Fruit fly (Drosophila melanogaster) whole organism, embryonic: ENCODE data around the gene CG42324.

Experiments used
- ATbp ChIP-seq: fragments of 200-800 bp; sonication (Bioruptor generic); optimal IDR thresholded peaks from 2 replicates; lab custom pipeline; 2017; ENCODE audit warnings: missing biosample characterization, mild to moderate bottlenecking, missing genetic modification characterization, missing genetic modification reagents
- B-H2 ChIP-seq: fragments of 200-800 bp; sonication (Bioruptor generic); optimal IDR thresholded peaks from 2 replicates; lab custom pipeline; 2018; ENCODE audit warnings: missing biosample characterization, mild to moderate bottlenecking, missing genetic modification characterization
- CG10431 ChIP-seq: fragments of 200-800 bp; sonication (Bioruptor generic); optimal IDR thresholded peaks from 3 replicates; lab custom pipeline; 2018; ENCODE audit warnings: missing biosample characterization, mild to moderate bottlenecking, missing genetic modification characterization
- CG10979 ChIP-seq: fragments of 200-800 bp; sonication (Bioruptor generic); optimal IDR thresholded peaks from 2 replicates; lab custom pipeline; 2018; ENCODE audit warnings: missing biosample characterization, mild to moderate bottlenecking, missing genetic modification characterization, moderate library complexity
- CG12659 ChIP-seq: fragments of 200-800 bp; sonication (Bioruptor generic); optimal IDR thresholded peaks from 3 replicates; lab custom pipeline; 2017; ENCODE audit warnings: mild to moderate bottlenecking, missing biosample characterization, missing genetic modification reagents, missing genetic modification characterization
- CG14014 ChIP-seq: fragments of 200-800 bp; sonication (Bioruptor generic); IDR thresholded peaks from 2 replicates; pipeline ENCODE4 v1.3.6; 2022; ENCODE audit warnings: missing biosample characterization, missing genetic modification characterization
- CG14667 ChIP-seq: fragments of 200-800 bp; sonication (Bioruptor generic); IDR thresholded peaks from 2 replicates; pipeline ENCODE4 v1.3.6; 2022; ENCODE audit warnings: missing biosample characterization, missing genetic modification characterization
- CG31224 ChIP-seq: fragments of 200-800 bp; sonication (Bioruptor generic); IDR thresholded peaks from 2 replicates; pipeline ENCODE4 v1.3.6; 2022; ENCODE audit warnings: missing biosample characterization, missing genetic modification characterization
- CG3281 ChIP-seq: fragments of 200-800 bp; sonication (Bioruptor generic); optimal IDR thresholded peaks from 3 replicates; lab custom pipeline; 2017; ENCODE audit warnings: missing biosample characterization, mild to moderate bottlenecking, missing genetic modification characterization
- CG4707 ChIP-seq: fragments of 200-800 bp; sonication (Bioruptor generic); optimal IDR thresholded peaks from 2 replicates; lab custom pipeline; 2018; ENCODE audit warnings: missing biosample characterization, mild to moderate bottlenecking, missing genetic modification characterization, moderate library complexity
- CG6272 ChIP-seq: fragments of 200-800 bp; sonication (Bioruptor generic); IDR thresholded peaks from 2 replicates; pipeline ENCODE4 v1.3.6; 2022; ENCODE audit warnings: missing biosample characterization, missing genetic modification characterization
- CG8924 ChIP-seq: fragments of 200-800 bp; optimal IDR thresholded peaks from 3 replicates; lab custom pipeline; 2019; ENCODE audit warnings: missing biosample characterization, mild to moderate bottlenecking, missing genetic modification characterization, moderate library complexity
- CG9932 ChIP-seq: fragments of 200-800 bp; sonication (Bioruptor generic); IDR thresholded peaks from 2 replicates; pipeline ENCODE4 v1.3.6; 2022; ENCODE audit warnings: missing biosample characterization, missing genetic modification characterization
- Dbx ChIP-seq: fragments of 200-800 bp; sonication (Bioruptor generic); IDR thresholded peaks from 3 replicates; pipeline ENCODE4 v1.3.6; 2022; ENCODE audit warnings: missing biosample characterization, missing genetic modification characterization
- Doc3 ChIP-seq: fragments of 200-800 bp; sonication (Bioruptor generic); IDR thresholded peaks from 3 replicates; pipeline ENCODE4 v1.3.6; 2022; ENCODE audit warnings: missing biosample characterization, missing genetic modification characterization; ENCODE audit not compliant: partially characterized antibody
- E2f2 ChIP-seq: fragments of 200-800 bp; sonication (Bioruptor generic); IDR thresholded peaks from 2 replicates; pipeline ENCODE4 v1.3.6; 2022; ENCODE audit warnings: missing biosample characterization, missing genetic modification characterization
- Hand ChIP-seq: fragments of 200-800 bp; sonication (Bioruptor generic); optimal IDR thresholded peaks from 2 replicates; lab custom pipeline; 2017; ENCODE audit warnings: mild to moderate bottlenecking, missing biosample characterization, missing genetic modification reagents, missing genetic modification characterization
- Hmr ChIP-seq: fragments of 200-800 bp; sonication (Bioruptor generic); optimal IDR thresholded peaks from 3 replicates; lab custom pipeline; 2017; ENCODE audit warnings: mild to moderate bottlenecking, missing biosample characterization, missing genetic modification reagents, missing genetic modification characterization
- Hsf ChIP-seq: fragments of 200-800 bp; sonication (Bioruptor generic); optimal IDR thresholded peaks from 3 replicates; lab custom pipeline; 2016; ENCODE audit warnings: missing biosample characterization, missing genetic modification characterization
- Lhr ChIP-seq: fragments of 200-800 bp; sonication (Bioruptor generic); optimal IDR thresholded peaks from 3 replicates; lab custom pipeline; 2017; ENCODE audit warnings: mild to moderate bottlenecking, missing biosample characterization, missing genetic modification reagents, missing genetic modification characterization
- Opbp ChIP-seq: fragments of 200-800 bp; sonication (Bioruptor generic); IDR thresholded peaks from 3 replicates; pipeline ENCODE4 v1.3.6; 2022; ENCODE audit warnings: missing biosample characterization, missing genetic modification characterization; ENCODE audit not compliant: partially characterized antibody
- Pdp1 ChIP-seq, 2 experiments: fragments of 200-800 bp; sonication (Bioruptor generic); optimal IDR thresholded peaks; 3 replicates each; lab custom pipeline; 2016; ENCODE audit warnings: missing biosample characterization in 2 of 2, missing genetic modification characterization in 2 of 2, mild to moderate bottlenecking in 1 of 2, moderate library complexity in 1 of 2
- Vsx1 ChIP-seq: fragments of 200-800 bp; sonication (Bioruptor generic); optimal IDR thresholded peaks from 2 replicates; lab custom pipeline; 2017; ENCODE audit warnings: missing biosample characterization, mild to moderate bottlenecking, missing genetic modification characterization, missing genetic modification reagents
- al ChIP-seq: fragments of 200-800 bp; sonication (Bioruptor generic); IDR thresholded peaks from 2 replicates; pipeline ENCODE4 v1.3.6; 2022; ENCODE audit warnings: missing biosample characterization, missing genetic modification characterization
- bcd ChIP-seq: fragments of 200-800 bp; sonication (Bioruptor generic); optimal IDR thresholded peaks from 2 replicates; lab custom pipeline; 2017; ENCODE audit warnings: missing biosample characterization, mild to moderate bottlenecking, missing genetic modification characterization
- caup ChIP-seq: fragments of 200-800 bp; sonication (Bioruptor generic); optimal IDR thresholded peaks from 3 replicates; lab custom pipeline; 2017; ENCODE audit warnings: missing biosample characterization, mild to moderate bottlenecking, missing genetic modification characterization, moderate library complexity; ENCODE audit not compliant: severe bottlenecking
- cwo ChIP-seq: fragments of 200-800 bp; sonication (Bioruptor generic); optimal IDR thresholded peaks from 3 replicates; lab custom pipeline; 2017; ENCODE audit warnings: missing biosample characterization, missing genetic modification characterization, mild to moderate bottlenecking, moderate library complexity, missing genetic modification reagents
- dati ChIP-seq: fragments of 200-800 bp; sonication (Bioruptor generic); IDR thresholded peaks from 2 replicates; pipeline ENCODE4 v1.3.6; 2022; ENCODE audit warnings: missing biosample characterization, missing genetic modification characterization
- dysf ChIP-seq: fragments of 200-800 bp; sonication (Bioruptor generic); IDR thresholded peaks from 3 replicates; pipeline ENCODE4 v1.3.6; 2022; ENCODE audit warnings: missing biosample characterization, missing genetic modification characterization
- ftz-f1 ChIP-seq: fragments of 200-800 bp; sonication (Bioruptor generic); optimal IDR thresholded peaks from 2 replicates; lab custom pipeline; 2016; ENCODE audit warnings: missing biosample characterization, missing genetic modification characterization
- gem ChIP-seq: fragments of 200-800 bp; sonication (Bioruptor generic); optimal IDR thresholded peaks from 2 replicates; lab custom pipeline; 2019; ENCODE audit warnings: missing biosample characterization, mild to moderate bottlenecking, missing genetic modification characterization, moderate library complexity
- kay ChIP-seq: fragments of 200-800 bp; sonication (Bioruptor generic); optimal IDR thresholded peaks from 2 replicates; lab custom pipeline; 2016; ENCODE audit warnings: missing biosample characterization, missing genetic modification characterization
- lmd ChIP-seq: fragments of 200-800 bp; sonication (Bioruptor generic); IDR thresholded peaks from 2 replicates; pipeline ENCODE4 v1.3.6; 2022; ENCODE audit warnings: missing biosample characterization, missing genetic modification characterization
- mirr ChIP-seq: fragments of 200-800 bp; sonication (Bioruptor generic); optimal IDR thresholded peaks from 3 replicates; lab custom pipeline; 2018; ENCODE audit warnings: missing biosample characterization, mild to moderate bottlenecking, missing genetic modification characterization
- otp ChIP-seq: fragments of 200-800 bp; sonication (Bioruptor generic); IDR thresholded peaks from 3 replicates; pipeline ENCODE4, ENCODE4 v1.3.6; 2022; ENCODE audit warnings: missing biosample characterization, missing genetic modification characterization
- pb ChIP-seq: fragments of 200-800 bp; sonication (Bioruptor generic); optimal IDR thresholded peaks from 3 replicates; lab custom pipeline; 2016; ENCODE audit warnings: missing biosample characterization, missing genetic modification characterization
- rib ChIP-seq: fragments of 200-800 bp; sonication (Bioruptor generic); IDR thresholded peaks from 2 replicates; pipeline ENCODE4 v1.3.6; 2022; ENCODE audit warnings: missing biosample characterization, missing genetic modification characterization
- ro ChIP-seq: fragments of 200-800 bp; sonication (Bioruptor generic); IDR thresholded peaks from 2 replicates; pipeline ENCODE4 v1.3.6; 2022; ENCODE audit warnings: missing biosample characterization, missing genetic modification characterization
- scrt ChIP-seq: fragments of 200-800 bp; sonication (Bioruptor generic); optimal IDR thresholded peaks from 2 replicates; lab custom pipeline; 2018; ENCODE audit warnings: missing biosample characterization, mild to moderate bottlenecking, missing genetic modification characterization, moderate library complexity
- sd ChIP-seq: fragments of 200-800 bp; sonication (Bioruptor generic); optimal IDR thresholded peaks from 3 replicates; lab custom pipeline; 2018; ENCODE audit warnings: missing biosample characterization, mild to moderate bottlenecking, missing genetic modification characterization, moderate library complexity
- sob ChIP-seq: fragments of 200-800 bp; sonication (Bioruptor generic); IDR thresholded peaks from 2 replicates; pipeline ENCODE4 v1.3.6; 2022; ENCODE audit warnings: missing biosample characterization, missing genetic modification characterization
- sqz ChIP-seq: fragments of 200-800 bp; sonication (Bioruptor generic); optimal IDR thresholded peaks from 3 replicates; lab custom pipeline; 2018; ENCODE audit warnings: missing biosample characterization, mild to moderate bottlenecking, missing genetic modification characterization
- sug ChIP-seq: fragments of 200-800 bp; optimal IDR thresholded peaks from 2 replicates; lab custom pipeline; 2019; ENCODE audit warnings: missing biosample characterization, mild to moderate bottlenecking, missing genetic modification characterization, moderate library complexity
- unpg ChIP-seq: fragments of 200-800 bp; sonication (Bioruptor generic); optimal IDR thresholded peaks from 3 replicates; lab custom pipeline; 2018; ENCODE audit warnings: missing biosample characterization, mild to moderate bottlenecking, missing genetic modification characterization, moderate library complexity
- vfl ChIP-seq: fragments of 200-800 bp; sonication (Bioruptor generic); optimal IDR thresholded peaks from 2 replicates; lab custom pipeline; 2016; ENCODE audit warnings: missing biosample characterization, missing genetic modification characterization
- vvl ChIP-seq: fragments of 200-800 bp; sonication (Bioruptor generic); IDR thresholded peaks from 2 replicates; pipeline ENCODE4 v1.3.6; 2022; ENCODE audit warnings: missing biosample characterization, missing genetic modification characterization
- wek ChIP-seq: fragments of 200-800 bp; sonication (Bioruptor generic); optimal IDR thresholded peaks from 3 replicates; lab custom pipeline; 2018; ENCODE audit warnings: missing biosample characterization, mild to moderate bottlenecking, missing genetic modification characterization, moderate library complexity

CG42324 gene

DNA sequence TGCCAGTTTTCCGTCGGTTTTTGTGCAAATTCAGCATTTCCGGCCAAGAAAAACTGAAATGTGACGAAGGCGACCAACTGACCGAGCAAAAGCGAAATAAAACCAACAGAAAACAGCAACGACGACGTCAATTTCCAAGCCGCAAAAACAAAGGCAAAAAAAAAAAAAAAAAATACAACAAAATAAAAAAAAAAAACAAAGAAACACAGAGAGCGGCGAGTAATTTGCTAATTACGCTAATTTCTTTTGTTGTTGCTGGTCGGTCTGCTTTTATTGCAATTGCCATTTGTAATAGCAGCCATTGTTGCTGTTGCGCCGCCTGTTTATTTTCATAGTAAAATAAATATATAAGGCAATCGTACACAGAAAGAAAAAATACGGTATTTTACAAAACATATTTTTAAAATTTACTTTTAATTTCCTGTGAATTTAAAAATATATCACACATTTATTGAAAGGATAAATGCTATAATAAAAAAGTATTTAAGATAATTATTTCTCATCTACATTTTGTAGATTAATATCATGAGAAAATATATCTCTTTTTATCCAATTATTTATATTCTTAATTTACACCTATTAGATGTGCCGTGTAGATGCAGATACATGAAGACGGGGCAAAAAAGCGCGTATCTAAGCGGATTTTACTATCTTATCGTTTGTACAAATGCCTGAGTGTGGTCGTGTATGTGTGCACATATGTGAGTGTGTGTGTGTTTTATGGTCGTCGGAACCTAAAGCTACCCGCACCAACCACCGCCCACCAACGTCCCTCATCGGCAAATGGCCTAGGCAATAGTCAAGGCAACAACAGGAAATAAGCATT lies 35.2 kb upstream of the CG42324 start (continued):
- TF ChIP-seq rib (GFP tag; lab: Robert Waterston, UW) = 0 out of 2 replicates have a peak, but pooled peaks have one; percentile 20
- peak; percentile 40 for TF ChIP-seq ATbp (GFP tag; lab: Kevin White, UChicago)
- no peak for TF ChIP-seq Doc3 (GFP tag; lab: Robert Waterston, UW)
- TF ChIP-seq Hmr = peak; percentile 34
- TF ChIP-seq cwo (GFP tag; lab: Kevin White, UChicago) = peak; percentile 39
- TF ChIP-seq B-H2 (GFP tag; lab: Kevin White, UChicago) = peak; percentile 24
- TF ChIP-seq gem = peak; percentile 83
- TF ChIP-seq dysf (GFP tag; lab: Robert Waterston, UW) = peak; percentile 70; the same call in 2 of the 3 replicates
- peak; percentile 69 for TF ChIP-seq Dbx (GFP tag; lab: Robert Waterston, UW)
- no peak for TF ChIP-seq Lhr (GFP tag; lab: Kevin White, UChicago)
- peak; percentile 49; the same call in 1 of the 2 replicates for TF ChIP-seq CG14014 (GFP tag; lab: Robert Waterston, UW)
- peak; percentile 46 for TF ChIP-seq CG9932
- TF ChIP-seq vfl (GFP tag; lab: Kevin White, UChicago) = no peak
- peak; percentile 68 for TF ChIP-seq mirr (GFP tag; lab: Kevin White, UChicago)
- TF ChIP-seq unpg (GFP tag; lab: Kevin White, UChicago) = peak; percentile 55
- no peak for TF ChIP-seq CG4707 (GFP tag; lab: Kevin White, UChicago)
- peak; percentile 42 for TF ChIP-seq Hand (GFP tag; lab: Kevin White, UChicago)
- peak; percentile 67 for TF ChIP-seq sug (tag; lab: Kevin White, UChicago)
- no peak for TF ChIP-seq Hsf (GFP tag; lab: Kevin White, UChicago)
- peak; percentile 41 for TF ChIP-seq sob (GFP tag; lab: Robert Waterston, UW)
- TF ChIP-seq ftz-f1 (GFP tag; lab: Kevin White, UChicago) = peak; percentile 64
- peak; percentile 29 for TF ChIP-seq CG10979 (tag; lab: Kevin White, UChicago)
- no peak for TF ChIP-seq pb
- TF ChIP-seq CG8924 (tag; lab: Kevin White, UChicago) = peak; percentile 73
- TF ChIP-seq sqz (GFP tag; lab: Kevin White, UChicago) = no peak
- no peak for TF ChIP-seq CG6272 (GFP tag; lab: Robert Waterston, UW)
- peak; percentile 49 for TF ChIP-seq vvl
- no peak for TF ChIP-seq wek (GFP tag; lab: Kevin White, UChicago)
- peak; percentile 40 for TF ChIP-seq CG3281 (GFP tag; lab: Kevin White, UChicago)
- 0 out of 2 replicates have a peak, but pooled peaks have one; percentile 36 for TF ChIP-seq CG14667 (GFP tag; lab: Robert Waterston, UW)
- TF ChIP-seq kay (GFP tag; lab: Kevin White, UChicago) = no peak
- peak; percentile 69 for TF ChIP-seq lmd (GFP tag; lab: Robert Waterston, UW)
- 0 out of 2 replicates have a peak, but pooled peaks have one; percentile 16 for TF ChIP-seq al
- peak; percentile 41 for TF ChIP-seq caup
- no peak for TF ChIP-seq CG31224
- no peak for TF ChIP-seq dati (GFP tag; lab: Robert Waterston, UW)
- TF ChIP-seq otp = no peak
- no peak for TF ChIP-seq Pdp1 (GFP tag; optimal IDR thresholded peaks at IDR 0.05; lab: Kevin White, UChicago)
- peak; percentile 57 for TF ChIP-seq sd (tag; lab: Kevin White, UChicago)
- peak; percentile 45 for TF ChIP-seq CG12659 (GFP tag; lab: Kevin White, UChicago)
- no peak for TF ChIP-seq ro
- TF ChIP-seq Opbp (GFP tag; lab: Robert Waterston, UW) = no peak
- TF ChIP-seq CG10431 = no peak
- TF ChIP-seq scrt (GFP tag; lab: Kevin White, UChicago) = peak; percentile 7
- peak; percentile 40 for TF ChIP-seq bcd (GFP tag; lab: Kevin White, UChicago)
- peak; percentile 36; the same call in 1 of the 2 replicates for TF ChIP-seq E2f2 (GFP tag; lab: Robert Waterston, UW)
- TF ChIP-seq Vsx1 (GFP tag; lab: Kevin White, UChicago) = peak; percentile 3
